Worm (Caenorhabditis elegans): ENCODE results near the gene cdh-8.

The cdh-8 gene

ce11 chrIV:337128-337646, 2.4 kb upstream of the cdh-8 start, which contains the start of gene pxmp-4:
pxmp-4 (minus strand) TSS chrIV:337178.
- TF ChIP-seq nhr-84 (tag; optimal IDR thresholded peaks at IDR 0.05) (no peak), unc-98 (GFP tag; IDR thresholded peaks at IDR 0.05) (no peak), lin-35 (GFP tag; optimal IDR thresholded peaks at IDR 0.05) (peak in 1 of 2 experiments; percentile 27), elt-2 (tag; optimal IDR thresholded peaks at IDR 0.05) (peak; percentile 50), efl-1 (optimal IDR thresholded peaks at IDR 0.05) (no peak), efl-1 (GFP tag; optimal IDR thresholded peaks at IDR 0.05 in 1 of 2) (peak in 1 of 2 experiments; percentile 43)

DNA sequence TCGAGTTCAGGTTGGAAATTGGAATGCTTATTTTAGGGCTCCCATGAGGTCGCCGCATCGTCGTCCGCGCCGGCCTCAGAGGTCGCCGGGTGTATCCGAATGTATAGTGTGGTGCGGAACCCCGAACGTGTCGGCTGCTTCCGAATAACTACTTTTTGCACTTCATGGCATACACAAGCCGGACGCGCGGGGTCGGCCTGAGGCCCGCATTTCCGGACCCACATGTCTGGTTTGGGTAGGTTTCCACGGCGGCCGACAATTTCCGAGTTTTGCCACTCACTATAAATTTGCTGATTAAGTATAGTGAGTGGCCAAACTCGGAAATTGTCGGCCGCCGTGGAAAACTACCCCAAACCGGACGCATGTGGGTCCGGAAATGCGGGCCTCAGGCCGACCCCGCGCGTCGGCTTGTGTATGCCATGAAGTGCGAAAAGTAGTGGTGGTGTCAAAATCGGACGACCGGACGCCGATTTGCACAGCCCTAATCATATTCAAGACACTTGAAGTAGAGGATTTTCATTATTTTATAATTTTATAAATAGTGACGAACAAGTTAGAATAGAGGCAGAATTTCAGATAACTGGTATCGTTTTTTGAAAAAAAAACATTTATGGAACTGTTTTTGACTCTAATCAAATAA, 1.3 kb upstream of the cdh-8 start:
- no peak for TF ChIP-seq aly-2 (tag; optimal IDR thresholded peaks at IDR 0.05)
- no peak for TF ChIP-seq nhr-84 (tag; optimal IDR thresholded peaks at IDR 0.05)
- no peak for TF ChIP-seq mab-9 (GFP tag; IDR thresholded peaks at IDR 0.05)
- TF ChIP-seq unc-130 (tag; optimal IDR thresholded peaks at IDR 0.05): no peak
- no peak for TF ChIP-seq egl-27 (tag; optimal IDR thresholded peaks at IDR 0.05)
- TF ChIP-seq unc-86 (tag; optimal IDR thresholded peaks at IDR 0.05): no peak
- TF ChIP-seq nhr-19 (GFP tag; conservative IDR thresholded peaks at IDR 0.05): no peak

ce11 chrIV:343279-343678, 3.7 kb downstream of the cdh-8 start:
- TF ChIP-seq aly-2 (tag; optimal IDR thresholded peaks at IDR 0.05) (no peak), efl-1 (optimal IDR thresholded peaks at IDR 0.05) (no peak), efl-1 (GFP tag; optimal IDR thresholded peaks at IDR 0.05 in 1 of 2) (peak in 1 of 2 experiments; percentile 59)

- TF ChIP-seq rnt-1 (tag; optimal IDR thresholded peaks at IDR 0.05) (peak; percentile 59), grh-1 (GFP tag; IDR thresholded peaks at IDR 0.05) (no peak), efl-1 (optimal IDR thresholded peaks at IDR 0.05) (no peak), efl-1 (GFP tag; optimal IDR thresholded peaks at IDR 0.05 in 1 of 2) (peak in 1 of 2 experiments; percentile 77), lsy-2 (tag; optimal IDR thresholded peaks at IDR 0.05) (peak; percentile 3 to 26), hlh-17 (GFP tag; optimal IDR thresholded peaks at IDR 0.05; ENCODE audit: borderline replicate concordance) (no peak), vab-15 (tag; optimal IDR thresholded peaks at IDR 0.05) (no peak), nhr-19 (GFP tag; conservative IDR thresholded peaks at IDR 0.05) (0 out of 2 replicates have a peak, but pooled peaks have one; percentile 11), nhr-71 (tag; optimal IDR thresholded peaks at IDR 0.05) (peak; percentile 55)
Measured at ce11 chrIV:364983-365382, 25.4 kb downstream of the cdh-8 start.

- TF ChIP-seq ztf-4 (tag; optimal IDR thresholded peaks at IDR 0.05) (no peak), efl-1 (optimal IDR thresholded peaks at IDR 0.05) (peak; percentile 27 to 35), efl-1 (GFP tag; optimal IDR thresholded peaks at IDR 0.05 in 1 of 2) (peak in 1 of 2 experiments; percentile 45), egl-27 (tag; optimal IDR thresholded peaks at IDR 0.05) (no peak), lin-13 (GFP tag; optimal IDR thresholded peaks at IDR 0.05) (peak; percentile 19), dpl-1 (GFP tag; optimal IDR thresholded peaks at IDR 0.05) (peak in 2 of 3 experiments; percentile 7 to 44), zip-4 (GFP tag; optimal IDR thresholded peaks at IDR 0.05) (no peak), ces-1 (GFP tag; optimal IDR thresholded peaks at IDR 0.05) (no peak), lin-35 (GFP tag; optimal IDR thresholded peaks at IDR 0.05) (peak; percentile 3 to 46), nhr-85 (tag) (peak; percentile 31), rnt-1 (tag; optimal IDR thresholded peaks at IDR 0.05) (peak; percentile 29), nhr-11 (tag; optimal IDR thresholded peaks at IDR 0.05) (no peak), mep-1 (tag; optimal IDR thresholded peaks at IDR 0.05) (peak; percentile 64), lsy-2 (tag; optimal IDR thresholded peaks at IDR 0.05) (peak; percentile 26 to 69), nhr-20 (tag; optimal IDR thresholded peaks at IDR 0.05) (peak; percentile 31), ceh-82 (tag; optimal IDR thresholded peaks at IDR 0.05) (peak in 1 of 3 experiments; percentile 29), nhr-47 (tag; optimal IDR thresholded peaks at IDR 0.05) (peak; percentile 30), isw-1 (GFP tag; IDR thresholded peaks at IDR 0.05) (peak; percentile 4; the same call in 1 of the 2 replicates), elt-3 (tag; optimal IDR thresholded peaks at IDR 0.05) (peak in 1 of 6 experiments; percentile 12), swsn-7 (tag; optimal IDR thresholded peaks at IDR 0.05) (peak; percentile 28), lin-14 (GFP tag; optimal IDR thresholded peaks at IDR 0.05) (peak; percentile 88), nhr-71 (tag; optimal IDR thresholded peaks at IDR 0.05) (peak; percentile 53), nhr-19 (GFP tag; conservative IDR thresholded peaks at IDR 0.05) (no peak), ceh-63 (GFP tag; optimal IDR thresholded peaks at IDR 0.05) (no peak), blmp-1 (tag; optimal IDR thresholded peaks at IDR 0.05) (peak; percentile 90), unc-30 (tag; optimal IDR thresholded peaks at IDR 0.05) (no peak), aha-1 (tag; optimal IDR thresholded peaks at IDR 0.05) (no peak), fkh-8 (tag; optimal IDR thresholded peaks at IDR 0.05) (peak; percentile 23), pag-3 (tag; optimal IDR thresholded peaks at IDR 0.05; ENCODE audit: borderline replicate concordance, insufficient read depth) (no peak), snu-23 (GFP tag; optimal IDR thresholded peaks at IDR 0.05) (peak; percentile 66)
Measured at ce11 chrIV:366406-366805, 26.8 kb downstream of the cdh-8 start.
